Fruit fly (Drosophila melanogaster): ENCODE measurements around the gene Taf9.

Gene Taf9

DNA sequence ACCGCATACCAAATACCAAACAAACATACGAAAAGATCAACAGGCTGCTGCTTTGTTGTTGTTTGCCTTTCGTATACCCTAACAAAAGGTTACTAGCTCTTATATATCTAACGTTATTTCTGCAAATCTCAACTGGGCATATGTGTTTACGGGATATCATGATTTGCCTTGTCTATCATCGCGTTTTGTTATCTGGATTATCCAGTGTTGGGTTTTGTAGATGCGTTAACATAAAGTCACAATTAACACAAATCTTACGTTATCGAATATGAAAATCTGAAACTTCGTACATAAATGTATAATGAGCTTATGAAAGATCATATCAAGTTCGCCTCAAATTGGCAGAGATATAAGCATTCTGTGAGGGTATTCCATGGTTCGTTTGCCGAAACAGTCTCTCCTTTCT, 11.7 kb upstream of the Taf9 start (continued):
- no peak for TF ChIP-seq slou (GFP tag; optimal IDR thresholded peaks at IDR 0.05)
- no peak for TF ChIP-seq hkb (optimal IDR thresholded peaks at IDR 0.05)
- TF ChIP-seq hkb (GFP tag; IDR thresholded peaks at IDR 0.05): no peak
- no peak for TF ChIP-seq CTCF (GFP tag; optimal IDR thresholded peaks at IDR 0.05)
- no peak for TF ChIP-seq CG12104 (GFP tag; optimal IDR thresholded peaks at IDR 0.05)
- no peak for TF ChIP-seq lab (GFP tag; optimal IDR thresholded peaks at IDR 0.05)
- no peak for TF ChIP-seq chm (GFP tag; IDR thresholded peaks at IDR 0.05)
- TF ChIP-seq CG10654 (GFP tag; optimal IDR thresholded peaks at IDR 0.05): no peak
- TF ChIP-seq tx (GFP tag; optimal IDR thresholded peaks at IDR 0.05): no peak
- TF ChIP-seq CG4617 (GFP tag; optimal IDR thresholded peaks at IDR 0.05; ENCODE audit: borderline replicate concordance): no peak
- TF ChIP-seq CG11093 (GFP tag; IDR thresholded peaks at IDR 0.05): no peak
- TF ChIP-seq h (optimal IDR thresholded peaks at IDR 0.05): no peak
- TF ChIP-seq CG8478 (optimal IDR thresholded peaks at IDR 0.05): no peak
- peak; percentile 7 for TF ChIP-seq jumu (GFP tag; optimal IDR thresholded peaks at IDR 0.05)
- TF ChIP-seq CG13624 (GFP tag; optimal IDR thresholded peaks at IDR 0.05): no peak
- no peak for TF ChIP-seq CG16813 (GFP tag; IDR thresholded peaks at IDR 0.05; ENCODE audit: partially characterized antibody)
- TF ChIP-seq CG2678 (tag; optimal IDR thresholded peaks at IDR 0.05): peak; percentile 28
- TF ChIP-seq bigmax (GFP tag; optimal IDR thresholded peaks at IDR 0.05): no peak
- TF ChIP-seq gcm2 (GFP tag; optimal IDR thresholded peaks at IDR 0.05): no peak
- TF ChIP-seq CG15514 (GFP tag; optimal IDR thresholded peaks at IDR 0.05): no peak
- TF ChIP-seq CG4360 (GFP tag; IDR thresholded peaks at IDR 0.05): peak; percentile 66
- TF ChIP-seq CG9876 (GFP tag; optimal IDR thresholded peaks at IDR 0.05): no peak
- peak; percentile 31 for TF ChIP-seq pb (GFP tag; optimal IDR thresholded peaks at IDR 0.05)
- no peak for TF ChIP-seq Stat92E (GFP tag; optimal IDR thresholded peaks at IDR 0.05)
- peak; percentile 68 for TF ChIP-seq dmrt11E (tag; optimal IDR thresholded peaks at IDR 0.05)
- TF ChIP-seq tup (GFP tag; optimal IDR thresholded peaks at IDR 0.05): no peak
- TF ChIP-seq CG4820 (GFP tag; optimal IDR thresholded peaks at IDR 0.05): no peak
- peak; percentile 2 for TF ChIP-seq CG7839 (tag; optimal IDR thresholded peaks at IDR 0.05)
- no peak for TF ChIP-seq HLH4C (GFP tag; IDR thresholded peaks at IDR 0.05; ENCODE audit: partially characterized antibody)
- TF ChIP-seq org-1 (GFP tag; optimal IDR thresholded peaks at IDR 0.05): peak; percentile 14
- no peak for TF ChIP-seq Sox100B (GFP tag; optimal IDR thresholded peaks at IDR 0.05)
- no peak for TF ChIP-seq croc (GFP tag; conservative IDR thresholded peaks at IDR 0.05)
- no peak for TF ChIP-seq inv (GFP tag; IDR thresholded peaks at IDR 0.05; ENCODE audit: partially characterized antibody)
- TF ChIP-seq Sin3A (optimal IDR thresholded peaks at IDR 0.05): no peak
- TF ChIP-seq salm (tag; optimal IDR thresholded peaks at IDR 0.05): no peak
- no peak for TF ChIP-seq MTF-1 (GFP tag; optimal IDR thresholded peaks at IDR 0.05; ENCODE audit: borderline replicate concordance)
- no peak for TF ChIP-seq lov (optimal IDR thresholded peaks at IDR 0.05)
- no peak for TF ChIP-seq lov (GFP tag; IDR thresholded peaks at IDR 0.05)
- no peak for TF ChIP-seq Drgx (GFP tag; IDR thresholded peaks at IDR 0.05)
- no peak for TF ChIP-seq sd (tag; optimal IDR thresholded peaks at IDR 0.05)
- TF ChIP-seq sr (GFP tag; IDR thresholded peaks at IDR 0.05): no peak
- TF ChIP-seq br (optimal IDR thresholded peaks at IDR 0.05): no peak
- TF ChIP-seq dati (GFP tag; IDR thresholded peaks at IDR 0.05): no peak
- peak; percentile 34 for TF ChIP-seq pum (GFP tag; optimal IDR thresholded peaks at IDR 0.05)
- TF ChIP-seq sc (optimal IDR thresholded peaks at IDR 0.05): no peak
- no peak for TF ChIP-seq sc (GFP tag; optimal IDR thresholded peaks at IDR 0.05)
- TF ChIP-seq jigr1 (GFP tag; IDR thresholded peaks at IDR 0.05): no peak
- TF ChIP-seq Blimp-1 (GFP tag; optimal IDR thresholded peaks at IDR 0.05): no peak
- no peak for TF ChIP-seq CG3726 (GFP tag; IDR thresholded peaks at IDR 0.05)
- TF ChIP-seq CG17829 (tag; optimal IDR thresholded peaks at IDR 0.05): no peak
- TF ChIP-seq CG1603 (tag; optimal IDR thresholded peaks at IDR 0.05): no peak
- no peak for TF ChIP-seq Hr3 (GFP tag; optimal IDR thresholded peaks at IDR 0.05)
- no peak for TF ChIP-seq CG32772 (GFP tag; IDR thresholded peaks at IDR 0.05)
- no peak for TF ChIP-seq Sry-β (GFP tag; optimal IDR thresholded peaks at IDR 0.05)
- TF ChIP-seq CG1024 (GFP tag; IDR thresholded peaks at IDR 0.05): no peak

Data from whole organism, embryonic.